Fruit fly (Drosophila melanogaster) whole organism, adult: ENCODE measurements around the gene CG33769.

Experiments used
- CG11617 ChIP-seq: fragments of 200-800 bp; sonication (Bioruptor generic); optimal IDR thresholded peaks from 2 replicates; lab custom pipeline; 2017; ENCODE audit warnings: mild to moderate bottlenecking, missing biosample characterization, missing genetic modification reagents, missing genetic modification characterization
- CG12768 ChIP-seq: fragments of 200-800 bp; sonication (Bioruptor generic); optimal IDR thresholded peaks from 2 replicates; lab custom pipeline; 2017; ENCODE audit warnings: missing biosample characterization, missing genetic modification characterization, mild to moderate bottlenecking, moderate library complexity, missing genetic modification reagents
- CG14711 ChIP-seq: fragments of 200-800 bp; sonication (Bioruptor generic); optimal IDR thresholded peaks from 2 replicates; lab custom pipeline; 2018; ENCODE audit warnings: missing biosample characterization, mild to moderate bottlenecking, missing genetic modification characterization, moderate library complexity
- CG1620 ChIP-seq: fragments of 200-800 bp; sonication (Bioruptor generic); optimal IDR thresholded peaks from 2 replicates; lab custom pipeline; 2016; ENCODE audit warnings: missing biosample characterization, missing genetic modification characterization
- CG33017 ChIP-seq: fragments of 200-800 bp; sonication (Bioruptor generic); optimal IDR thresholded peaks from 2 replicates; lab custom pipeline; 2018; ENCODE audit warnings: missing biosample characterization, mild to moderate bottlenecking, missing genetic modification characterization, moderate library complexity
- CG5204 ChIP-seq: fragments of 200-800 bp; sonication (Bioruptor generic); optimal IDR thresholded peaks from 2 replicates; lab custom pipeline; 2016; ENCODE audit warnings: missing biosample characterization, missing genetic modification characterization
- CG7045 ChIP-seq: fragments of 200-800 bp; sonication (Bioruptor generic); optimal IDR thresholded peaks from 2 replicates; lab custom pipeline; 2017; ENCODE audit warnings: missing biosample characterization, mild to moderate bottlenecking, missing genetic modification characterization
- CG7101 ChIP-seq: fragments of 200-800 bp; sonication (Bioruptor generic); optimal IDR thresholded peaks from 2 replicates; lab custom pipeline; 2018; ENCODE audit warnings: missing biosample characterization, mild to moderate bottlenecking, missing genetic modification characterization, moderate library complexity
- Clk ChIP-seq: fragments of 200-800 bp; sonication (Bioruptor generic); optimal IDR thresholded peaks from 2 replicates; lab custom pipeline; 2017; ENCODE audit warnings: missing biosample characterization, missing genetic modification characterization
- Crg-1 ChIP-seq: fragments of 200-800 bp; sonication (Bioruptor generic); optimal IDR thresholded peaks from 2 replicates; lab custom pipeline; 2016; ENCODE audit warnings: missing biosample characterization, missing genetic modification characterization
- Hr96 ChIP-seq: fragments of 200-800 bp; sonication (Bioruptor generic); optimal IDR thresholded peaks from 2 replicates; lab custom pipeline; 2016; ENCODE audit warnings: missing biosample characterization, missing genetic modification characterization
- Mnt ChIP-seq: fragments of 200-800 bp; sonication (Bioruptor generic); optimal IDR thresholded peaks from 2 replicates; lab custom pipeline; 2016; ENCODE audit warnings: missing biosample characterization, mild to moderate bottlenecking, missing genetic modification characterization
- bab1 ChIP-seq: fragments of 200-800 bp; sonication (Bioruptor generic); optimal IDR thresholded peaks from 3 replicates; lab custom pipeline; 2019; ENCODE audit warnings: missing biosample characterization, mild to moderate bottlenecking, missing genetic modification characterization, moderate library complexity
- cic ChIP-seq: fragments of 200-800 bp; sonication (Bioruptor generic); optimal IDR thresholded peaks from 2 replicates; lab custom pipeline; 2017; ENCODE audit warnings: missing biosample characterization, mild to moderate bottlenecking, missing genetic modification characterization, moderate library complexity
- cnc ChIP-seq, 2 experiments: fragments of >200 bp; optimal IDR thresholded peaks; 2 replicates each; lab custom pipeline; 2017
- kay ChIP-seq: fragments of 200-800 bp; sonication (Bioruptor generic); peaks from one replicate; lab custom pipeline; 2016; ENCODE audit warnings: missing biosample characterization, missing genetic modification characterization, borderline replicate concordance
- ovo ChIP-seq: fragments of 200-800 bp; sonication (Bioruptor generic); optimal IDR thresholded peaks from 2 replicates; lab custom pipeline; 2016; ENCODE audit warnings: missing biosample characterization, missing genetic modification characterization
- pad ChIP-seq: fragments of 200-800 bp; sonication (Bioruptor generic); optimal IDR thresholded peaks from 3 replicates; lab custom pipeline; 2017; ENCODE audit warnings: missing biosample characterization, missing genetic modification characterization, mild to moderate bottlenecking, moderate library complexity, missing genetic modification reagents
- tj ChIP-seq: fragments of 200-800 bp; sonication (Bioruptor generic); optimal IDR thresholded peaks from 3 replicates; lab custom pipeline; 2017; ENCODE audit warnings: missing biosample characterization, mild to moderate bottlenecking, missing genetic modification characterization, moderate library complexity
- toe ChIP-seq: fragments of 200-800 bp; sonication (Bioruptor generic); optimal IDR thresholded peaks from 2 replicates; lab custom pipeline; 2016; ENCODE audit warnings: missing biosample characterization, missing genetic modification characterization

CG33769 gene

DNA sequence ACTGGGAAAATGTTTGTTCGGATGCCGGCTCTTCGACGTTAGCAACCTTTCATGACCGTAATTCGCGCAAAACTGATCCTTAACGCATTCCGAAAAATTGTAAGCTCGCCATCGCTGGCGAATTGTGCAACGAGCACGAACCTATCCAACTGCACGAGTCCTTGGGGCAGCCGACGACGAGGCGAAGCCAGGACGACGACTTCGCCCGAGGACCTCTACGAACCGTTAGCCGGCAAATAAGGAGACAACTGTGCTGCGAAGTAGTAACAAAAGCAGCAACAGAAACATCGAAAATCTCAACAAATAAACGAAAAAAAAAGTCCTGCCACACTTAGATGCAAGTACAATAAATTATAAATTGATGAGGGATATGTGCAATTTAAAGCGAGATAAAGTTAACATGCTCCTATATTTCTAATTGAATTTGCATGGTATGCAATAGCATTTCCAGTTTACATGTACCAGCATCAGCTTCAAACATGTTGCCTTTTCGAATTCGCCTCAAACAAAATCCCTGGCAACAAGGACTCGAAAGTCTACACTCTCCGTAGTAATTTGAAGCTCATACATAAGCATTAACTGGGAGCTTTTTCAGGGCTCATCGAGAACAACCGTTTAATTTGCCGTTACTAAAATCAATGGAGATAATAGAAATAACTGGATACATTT lies 9.7 kb upstream of the CG33769 start, which contains the start of gene CG14459:
Gene CG14459, minus strand, starts transcription at position 51 of the 669 bp plus-strand sequence.
- no peak for TF ChIP-seq Clk
- no peak for TF ChIP-seq cnc (optimal IDR thresholded peaks at IDR 0.05; lab: Kevin White, UChicago)
- TF ChIP-seq cic (GFP tag; lab: Kevin White, UChicago): no peak
- no peak for TF ChIP-seq CG1620 (GFP tag; lab: Kevin White, UChicago)
- TF ChIP-seq ovo (GFP tag; lab: Kevin White, UChicago): no peak
- no peak for TF ChIP-seq Hr96 (GFP tag; lab: Kevin White, UChicago)
- no peak for TF ChIP-seq pad (GFP tag; lab: Kevin White, UChicago)
- no peak for TF ChIP-seq kay
- TF ChIP-seq Mnt (GFP tag; lab: Kevin White, UChicago): no peak
- TF ChIP-seq CG5204 (GFP tag; lab: Kevin White, UChicago): no peak
- no peak for TF ChIP-seq tj
- TF ChIP-seq CG12768 (GFP tag; lab: Kevin White, UChicago): no peak
- no peak for TF ChIP-seq CG11617
- no peak for TF ChIP-seq CG7045 (GFP tag; lab: Kevin White, UChicago)
- no peak for TF ChIP-seq Crg-1
- no peak for TF ChIP-seq CG7101 (tag; lab: Kevin White, UChicago)
- TF ChIP-seq toe (GFP tag; lab: Kevin White, UChicago): no peak
- TF ChIP-seq CG33017: no peak

DNA sequence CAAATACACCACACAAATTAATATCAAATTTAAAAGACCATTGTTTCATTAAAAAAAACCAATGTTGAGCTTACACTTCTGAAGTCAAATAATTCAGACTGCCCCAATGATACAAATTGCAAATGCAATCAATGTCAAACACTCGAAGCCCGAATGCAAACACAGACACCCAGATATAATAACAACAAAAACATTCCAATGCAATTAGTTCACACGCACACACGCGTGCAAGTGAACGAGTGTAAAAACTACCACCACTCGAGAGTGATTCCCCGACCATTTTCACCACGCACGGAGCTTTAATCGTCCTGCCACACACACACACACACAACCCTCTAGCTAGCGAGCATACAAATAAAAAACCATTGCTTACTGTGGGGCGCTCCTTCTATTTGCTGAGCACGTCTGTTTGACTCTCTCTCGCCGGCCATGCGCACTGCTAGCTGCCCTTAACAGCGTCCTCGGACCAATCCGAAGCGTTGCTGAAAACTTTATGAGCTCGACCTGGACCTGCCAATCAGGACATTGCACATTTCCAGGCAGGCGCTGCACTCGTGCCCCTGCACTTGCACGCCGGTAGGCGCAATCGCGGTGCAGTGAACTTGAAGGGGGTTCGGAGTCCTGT lies 5.3 kb upstream of the CG33769 start:
- TF ChIP-seq CG1620 (GFP tag; lab: Kevin White, UChicago) (no peak), CG7101 (tag; lab: Kevin White, UChicago) (no peak), CG11617 (no peak), CG5204 (GFP tag; lab: Kevin White, UChicago) (no peak), Mnt (GFP tag; lab: Kevin White, UChicago) (no peak), CG12768 (GFP tag; lab: Kevin White, UChicago) (no peak), kay (no peak), cic (GFP tag; lab: Kevin White, UChicago) (no peak), bab1 (no peak), tj (no peak), pad (GFP tag; lab: Kevin White, UChicago) (no peak), ovo (GFP tag; lab: Kevin White, UChicago) (no peak), cnc (optimal IDR thresholded peaks at IDR 0.05; lab: Kevin White, UChicago) (no peak), Hr96 (GFP tag; lab: Kevin White, UChicago) (no peak), Crg-1 (no peak), CG7045 (GFP tag; lab: Kevin White, UChicago) (no peak), Clk (no peak), CG14711 (tag; lab: Kevin White, UChicago) (no peak), toe (GFP tag; lab: Kevin White, UChicago) (no peak), CG33017 (no peak)

DNA sequence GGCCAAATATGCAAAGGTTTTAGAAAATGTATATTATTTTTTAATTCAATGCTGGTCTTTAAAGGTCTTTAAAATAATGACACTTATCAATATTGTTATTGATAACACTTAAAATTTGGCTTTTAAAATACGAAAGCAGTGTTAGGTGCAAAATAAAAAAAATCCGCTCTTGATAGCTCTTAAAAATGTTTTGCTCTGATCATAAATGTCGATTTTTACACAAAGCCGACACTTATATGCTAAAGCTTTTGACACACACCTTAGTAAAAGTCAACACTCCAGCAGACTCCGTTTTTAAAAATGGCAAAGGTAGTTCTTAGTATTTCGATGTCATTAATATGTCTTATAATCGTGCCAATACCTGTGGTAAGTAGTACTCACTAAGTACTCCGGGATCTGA lies 2.4 kb upstream of the CG33769 start, which contains the start of gene CG33766:
Gene CG33766, plus strand, starts transcription at position 301 of the 400 bp plus-strand sequence.
- no peak for TF ChIP-seq CG7101 (tag; lab: Kevin White, UChicago)
- no peak for TF ChIP-seq CG11617
- TF ChIP-seq Mnt (GFP tag; lab: Kevin White, UChicago): no peak
- TF ChIP-seq Hr96 (GFP tag; lab: Kevin White, UChicago): no peak

dm6 chr3L:22646007-22646406 lies 1.7 kb upstream of the CG33769 start, which contains the start of gene CG33767:
Gene CG33767 (plus strand): TSS chr3L:22646307.
- TF ChIP-seq pad (GFP tag; lab: Kevin White, UChicago) (no peak), CG7101 (tag; lab: Kevin White, UChicago) (no peak), CG7045 (GFP tag; lab: Kevin White, UChicago) (no peak), CG11617 (no peak), cnc (optimal IDR thresholded peaks at IDR 0.05; lab: Kevin White, UChicago) (no peak), CG14711 (tag; lab: Kevin White, UChicago) (no peak), Hr96 (GFP tag; lab: Kevin White, UChicago) (no peak), toe (GFP tag; lab: Kevin White, UChicago) (no peak), CG12768 (GFP tag; lab: Kevin White, UChicago) (no peak), tj (no peak)

DNA sequence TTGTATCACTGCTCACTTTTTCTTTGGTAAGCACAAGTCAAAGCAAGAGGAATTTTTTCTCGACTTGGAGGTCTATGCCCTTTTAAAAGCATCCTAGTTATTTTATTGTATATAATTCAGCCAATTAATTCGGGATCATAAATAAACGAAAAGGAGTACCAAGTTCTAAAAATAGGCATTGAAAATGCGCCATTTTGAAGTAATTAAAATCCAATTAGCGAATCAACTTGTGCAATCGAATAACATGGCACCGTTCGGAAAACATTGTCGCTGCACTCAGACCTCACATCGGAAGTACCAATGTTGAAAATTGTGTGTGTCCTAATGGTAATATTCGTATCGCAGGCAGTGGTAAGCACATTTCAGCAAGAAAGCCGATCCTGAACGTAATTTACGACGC lies 864 bp upstream of the CG33769 start, which contains the start of gene CG33768:
Gene CG33768, plus strand, starts transcription at position 301 of the 400 bp plus-strand sequence.
- no peak for TF ChIP-seq CG1620 (GFP tag; lab: Kevin White, UChicago)
- no peak for TF ChIP-seq Clk
- TF ChIP-seq bab1: no peak
- TF ChIP-seq CG11617: no peak

DNA sequence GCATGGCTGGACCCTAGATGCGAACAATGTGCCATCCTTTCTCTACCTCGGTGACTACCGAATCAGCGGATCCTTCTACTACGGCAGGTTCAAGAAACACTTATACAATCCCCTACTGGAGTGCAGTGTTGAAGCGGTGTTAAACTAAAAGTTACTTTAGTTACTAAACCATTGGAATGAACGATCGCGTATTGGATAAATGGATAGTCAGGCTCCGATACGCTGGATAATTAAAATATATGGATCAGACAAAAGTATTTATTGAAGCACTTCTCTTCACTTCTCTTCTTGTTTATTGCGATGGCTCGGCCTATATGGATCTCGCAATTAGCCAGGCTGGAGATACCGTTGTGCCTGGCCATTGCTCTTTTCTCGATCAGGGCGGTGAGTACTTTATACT lies 645 bp downstream of the CG33769 start, which contains the start of gene CG33770:
Gene CG33770, plus strand, starts transcription at position 301 of the 400 bp plus-strand sequence.
- TF ChIP-seq kay: no peak
- no peak for TF ChIP-seq CG14711 (tag; lab: Kevin White, UChicago)
- TF ChIP-seq ovo (GFP tag; lab: Kevin White, UChicago): no peak
- no peak for TF ChIP-seq bab1
- TF ChIP-seq CG7045 (GFP tag; lab: Kevin White, UChicago): no peak
- TF ChIP-seq tj: no peak
- TF ChIP-seq CG7101 (tag; lab: Kevin White, UChicago): no peak
- no peak for TF ChIP-seq cnc (optimal IDR thresholded peaks at IDR 0.05; lab: Kevin White, UChicago)
